Worm (Caenorhabditis elegans) whole organism, L3 larva: Measurements from ENCODE around the gene F36D4.1.
A peak's percentile ranks its signal among the peaks of the same experiment; 100 is the strongest.

Source experiments
- ZK546.5 ChIP-seq: sonication (generic microtip); optimal IDR thresholded peaks from 2 replicates; lab custom pipeline; 2017; ENCODE audit warnings: missing biosample characterization, missing genetic modification characterization
- ama-1 ChIP-seq: fragments of 150-350 bp; optimal IDR thresholded peaks from 2 replicates; lab custom pipeline; 2018
- ceh-28 ChIP-seq: fragments of 150-350 bp; optimal IDR thresholded peaks from 2 replicates; lab custom pipeline; 2014; ENCODE audit warnings: missing biosample characterization, missing genetic modification reagents, missing genetic modification characterization
- ceh-82 ChIP-seq: fragments of 150-350 bp; optimal IDR thresholded peaks from 2 replicates; lab custom pipeline; 2014; ENCODE audit warnings: missing biosample characterization, missing genetic modification characterization
- ceh-9 ChIP-seq: sonication (generic microtip); optimal IDR thresholded peaks from 2 replicates; lab custom pipeline; 2018; ENCODE audit warnings: missing biosample characterization, missing genetic modification characterization
- egl-5 ChIP-seq: fragments of 150-350 bp; optimal IDR thresholded peaks from 2 replicates; lab custom pipeline; 2017; ENCODE audit warnings: missing biosample characterization, missing genetic modification reagents, missing genetic modification characterization, inconsistent platforms
- elt-1 ChIP-seq: fragments of 150-350 bp; optimal IDR thresholded peaks from 2 replicates; lab custom pipeline; 2014; ENCODE audit warnings: missing biosample characterization, missing genetic modification characterization
- elt-2 ChIP-seq: sonication (generic microtip); optimal IDR thresholded peaks from 2 replicates; lab custom pipeline; 2016; ENCODE audit warnings: missing genetic modification reagents, mild to moderate bottlenecking, missing genetic modification characterization, missing compliant biosample characterization
- fkh-10 ChIP-seq: sonication (generic microtip); optimal IDR thresholded peaks from 2 replicates; lab custom pipeline; 2017; ENCODE audit warnings: missing biosample characterization, missing genetic modification reagents, missing genetic modification characterization
- fkh-2 ChIP-seq: fragments of 150-350 bp; optimal IDR thresholded peaks from 2 replicates; lab custom pipeline; 2014; ENCODE audit warnings: missing biosample characterization, missing genetic modification reagents, missing genetic modification characterization
- fos-1 ChIP-seq: fragments of 150-350 bp; optimal IDR thresholded peaks from 2 replicates; lab custom pipeline; 2014; ENCODE audit warnings: missing biosample characterization, missing genetic modification characterization
- hmg-11 ChIP-seq: sonication (generic microtip); optimal IDR thresholded peaks from 2 replicates; lab custom pipeline; 2016; ENCODE audit warnings: missing genetic modification characterization, missing compliant biosample characterization
- jun-1 ChIP-seq: fragments of 150-350 bp; optimal IDR thresholded peaks from 2 replicates; lab custom pipeline; 2014; ENCODE audit warnings: missing biosample characterization, missing genetic modification reagents, missing genetic modification characterization
- lin-15B ChIP-seq: fragments of 150-350 bp; optimal IDR thresholded peaks from 2 replicates; lab custom pipeline; 2014; ENCODE audit warnings: missing biosample characterization, missing genetic modification characterization
- mml-1 ChIP-seq: fragments of 150-350 bp; sonication (generic microtip); optimal IDR thresholded peaks from 3 replicates; lab custom pipeline; 2014; ENCODE audit warnings: missing biosample characterization, missing genetic modification characterization
- nfya-1 ChIP-seq: sonication (generic microtip); optimal IDR thresholded peaks from 2 replicates; lab custom pipeline; 2017; ENCODE audit warnings: missing genetic modification characterization, mild to moderate bottlenecking, missing compliant biosample characterization, antibody characterized with exemption, moderate library complexity; ENCODE audit not compliant: insufficient read depth
- nhr-12 ChIP-seq: fragments of 150-350 bp; optimal IDR thresholded peaks from 2 replicates; lab custom pipeline; 2014; ENCODE audit warnings: missing biosample characterization, missing genetic modification characterization
- nhr-23 ChIP-seq: fragments of 150-350 bp; optimal IDR thresholded peaks from 2 replicates; lab custom pipeline; 2014; ENCODE audit warnings: missing biosample characterization, missing genetic modification reagents, missing genetic modification characterization
- nhr-237 ChIP-seq: fragments of 150-350 bp; optimal IDR thresholded peaks from 2 replicates; lab custom pipeline; 2014; ENCODE audit warnings: missing biosample characterization, missing genetic modification characterization
- nhr-25 ChIP-seq: sonication (generic microtip); optimal IDR thresholded peaks from 2 replicates; lab custom pipeline; 2017; ENCODE audit warnings: missing biosample characterization, missing genetic modification characterization
- nhr-28 ChIP-seq: fragments of 150-350 bp; optimal IDR thresholded peaks from 2 replicates; lab custom pipeline; 2014; ENCODE audit warnings: missing biosample characterization, missing genetic modification characterization
- nhr-77 ChIP-seq: fragments of 150-350 bp; optimal IDR thresholded peaks from 2 replicates; lab custom pipeline; 2014; ENCODE audit warnings: missing biosample characterization, missing genetic modification characterization
- pha-4 ChIP-seq: fragments of 150-350 bp; optimal IDR thresholded peaks from 2 replicates; lab custom pipeline; 2014; ENCODE audit warnings: missing biosample characterization, missing genetic modification reagents, missing genetic modification characterization
- pqm-1 ChIP-seq: fragments of 150-350 bp; optimal IDR thresholded peaks from 2 replicates; lab custom pipeline; 2017; ENCODE audit warnings: missing biosample characterization, missing genetic modification characterization, inconsistent platforms
- sea-2 ChIP-seq: fragments of 150-350 bp; sonication (generic microtip); optimal IDR thresholded peaks from 4 replicates; lab custom pipeline; 2014; ENCODE audit warnings: missing biosample characterization, missing genetic modification reagents, missing genetic modification characterization
- snpc-4 ChIP-seq: fragments of 150-350 bp; optimal IDR thresholded peaks from 2 replicates; lab custom pipeline; 2014; ENCODE audit warnings: missing biosample characterization, missing genetic modification characterization
- tbx-2 ChIP-seq: sonication (generic microtip); optimal IDR thresholded peaks from 2 replicates; lab custom pipeline; 2016; ENCODE audit warnings: mild to moderate bottlenecking, missing genetic modification characterization, missing compliant biosample characterization
- unc-39 ChIP-seq: sonication (generic microtip); optimal IDR thresholded peaks from 4 replicates; lab custom pipeline; 2017; ENCODE audit warnings: missing biosample characterization, missing genetic modification characterization
- unc-62 ChIP-seq: fragments of 150-350 bp; sonication (generic microtip); optimal IDR thresholded peaks from 4 replicates; lab custom pipeline; 2014; ENCODE audit warnings: missing biosample characterization, missing genetic modification reagents, missing genetic modification characterization
- zag-1 ChIP-seq: fragments of 150-350 bp; optimal IDR thresholded peaks from 2 replicates; lab custom pipeline; 2014; ENCODE audit warnings: missing biosample characterization, missing genetic modification characterization
- ztf-11 ChIP-seq: fragments of 150-350 bp; optimal IDR thresholded peaks from 2 replicates; lab custom pipeline; 2014; ENCODE audit warnings: missing biosample characterization, missing genetic modification characterization

F36D4.1 gene

DNA sequence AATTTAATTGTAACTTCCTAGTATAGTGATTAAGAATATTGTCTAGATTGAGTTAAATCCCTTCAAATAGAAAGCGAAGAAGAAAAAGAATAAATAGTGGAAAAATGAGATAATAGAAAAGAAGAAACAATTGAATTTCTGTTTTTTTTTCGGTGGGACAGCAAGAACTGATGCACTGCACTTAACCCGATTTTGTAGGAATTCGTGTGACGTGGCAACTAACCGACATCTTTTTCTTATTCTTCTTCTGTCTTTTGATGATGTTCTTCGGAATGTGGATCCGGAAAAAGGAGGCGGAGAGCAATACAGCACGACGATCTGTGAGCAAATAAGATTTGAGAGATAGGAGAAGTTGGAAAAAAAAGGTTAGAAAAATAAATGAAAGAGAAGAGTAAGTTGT is 7.9 kb upstream of the F36D4.1 start:
- TF ChIP-seq fkh-10 (GFP tag; lab: Kevin White, UChicago) (peak; percentile 42), nhr-12 (tag; lab: Kevin White, UChicago) (no peak)

DNA sequence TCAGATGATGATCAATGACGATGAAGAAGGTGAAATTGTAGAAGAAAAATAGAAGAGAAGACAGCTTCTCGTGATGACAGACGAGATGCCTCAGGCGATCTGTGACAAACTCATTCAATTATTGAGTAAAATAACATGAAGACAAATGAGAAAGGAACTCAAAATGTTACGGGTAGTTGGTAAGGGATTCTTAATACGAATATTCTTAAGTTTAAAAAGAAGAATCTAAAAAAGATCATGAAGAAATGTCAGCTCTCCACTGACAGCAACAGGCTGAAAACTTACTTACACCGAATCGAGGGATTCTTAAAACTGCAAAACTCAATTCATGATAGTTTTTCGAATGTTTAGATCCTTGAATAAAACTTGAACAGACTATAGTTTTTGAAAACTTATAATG is 2.2 kb upstream of the F36D4.1 start, which contains the start of gene F36D4.4:
Gene F36D4.4, minus strand, starts transcription at position 101 of the 400 bp plus-strand sequence.
- TF ChIP-seq jun-1 (no peak), fkh-10 (GFP tag; lab: Kevin White, UChicago) (no peak), ama-1 (lab: Kevin White, UChicago) (no peak), unc-62 (GFP tag; lab: Kevin White, UChicago) (no peak)
- TF ChIP-seq, all 47 proteins: peak for 0

DNA sequence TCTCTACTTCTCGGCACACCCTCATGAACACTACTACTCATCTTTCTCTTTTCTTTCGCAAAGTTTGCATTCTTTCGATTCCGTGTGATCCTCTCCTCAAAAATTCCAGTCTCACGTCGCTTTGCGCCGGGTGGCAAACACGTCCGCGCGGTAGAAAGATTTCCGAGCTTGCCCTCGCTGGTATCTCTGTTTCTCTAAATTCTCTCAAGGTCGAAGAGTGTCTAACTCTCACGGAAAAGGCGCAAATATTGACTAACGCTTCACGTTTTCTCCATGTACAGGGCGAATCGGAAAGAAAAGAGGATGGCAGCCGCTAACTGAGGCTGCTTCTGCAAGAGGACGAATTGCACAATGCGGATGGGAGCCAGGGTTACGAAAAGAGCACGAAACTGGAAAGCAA is 6.0 kb downstream of the F36D4.1 start:
- TF ChIP-seq fos-1 (tag; lab: Kevin White, UChicago) (no peak), elt-2 (tag; lab: Kevin White, UChicago) (no peak), pha-4 (tag; lab: Kevin White, UChicago) (peak; percentile 30), hmg-11 (tag; lab: Kevin White, UChicago) (peak; percentile 54), nfya-1 (tag; lab: Kevin White, UChicago) (peak; percentile 15), nhr-25 (tag; lab: Kevin White, UChicago) (peak; percentile 40)
- TF ChIP-seq, all 47 proteins: peak for 4

DNA sequence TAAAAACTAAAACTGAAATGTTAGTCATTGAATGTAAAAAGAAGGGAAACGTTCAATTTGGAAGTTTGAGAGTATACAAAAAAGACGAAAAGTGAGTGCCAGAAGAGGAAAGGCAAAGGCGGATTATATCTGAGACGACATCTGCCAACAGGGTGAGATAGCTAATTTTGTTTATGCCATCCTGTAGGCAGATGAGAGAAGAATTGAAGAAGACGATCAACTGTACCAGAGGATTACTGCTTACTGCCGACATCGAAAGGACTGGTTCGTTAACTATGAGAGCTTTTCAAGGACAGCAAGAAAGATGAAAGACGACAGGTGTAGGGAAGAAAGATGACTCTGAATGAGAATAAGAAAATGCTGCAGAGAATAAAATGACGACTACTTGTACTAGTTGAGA is 6.8 kb downstream of the F36D4.1 start:
- TF ChIP-seq nhr-25 (tag; lab: Kevin White, UChicago) (peak; percentile 24), lin-15B (no peak), snpc-4 (tag; lab: Kevin White, UChicago) (no peak)

DNA sequence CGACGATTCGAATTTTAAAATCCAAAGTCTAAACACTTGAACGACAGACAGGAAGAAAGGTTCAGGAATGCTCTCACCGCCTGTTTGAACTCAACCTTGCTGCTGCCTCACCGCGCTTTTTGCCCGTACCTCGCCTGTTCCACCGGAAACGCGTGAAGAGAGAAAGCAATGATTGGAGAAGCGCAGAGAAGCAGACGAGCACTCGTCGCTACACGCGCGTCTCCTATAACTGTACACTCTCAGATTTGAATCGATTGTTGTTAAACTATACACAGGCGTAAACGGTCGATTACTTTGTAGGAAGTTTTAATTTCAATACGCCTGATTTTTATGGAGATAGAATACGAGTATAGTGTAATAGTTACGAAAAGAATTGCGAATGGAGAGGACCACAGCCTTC is 7.8 kb downstream of the F36D4.1 start:
- TF ChIP-seq nhr-28 (tag; lab: Kevin White, UChicago) (no peak), nhr-23 (no peak), nfya-1 (tag; lab: Kevin White, UChicago) (peak; percentile 39), fkh-10 (GFP tag; lab: Kevin White, UChicago) (no peak), lin-15B (no peak), elt-2 (tag; lab: Kevin White, UChicago) (peak; percentile 57), fkh-2 (no peak), ZK546.5 (tag; lab: Kevin White, UChicago) (no peak), pha-4 (tag; lab: Kevin White, UChicago) (peak; percentile 45), elt-1 (tag; lab: Kevin White, UChicago) (no peak), ztf-11 (tag; lab: Kevin White, UChicago) (no peak), unc-39 (no peak), ceh-82 (no peak), mml-1 (no peak), nhr-12 (tag; lab: Kevin White, UChicago) (no peak), ama-1 (lab: Kevin White, UChicago) (no peak), ceh-28 (peak; percentile 72), snpc-4 (tag; lab: Kevin White, UChicago) (no peak), pqm-1 (tag; lab: Kevin White, UChicago) (peak; percentile 17), egl-5 (tag; lab: Kevin White, UChicago) (no peak), sea-2 (no peak), fos-1 (tag; lab: Kevin White, UChicago) (no peak), hmg-11 (tag; lab: Kevin White, UChicago) (no peak), nhr-25 (tag; lab: Kevin White, UChicago) (peak; percentile 50), ceh-9 (tag; lab: Kevin White, UChicago) (no peak), nhr-237 (no peak), zag-1 (tag; lab: Kevin White, UChicago) (no peak), nhr-77 (tag; lab: Kevin White, UChicago) (no peak)

DNA sequence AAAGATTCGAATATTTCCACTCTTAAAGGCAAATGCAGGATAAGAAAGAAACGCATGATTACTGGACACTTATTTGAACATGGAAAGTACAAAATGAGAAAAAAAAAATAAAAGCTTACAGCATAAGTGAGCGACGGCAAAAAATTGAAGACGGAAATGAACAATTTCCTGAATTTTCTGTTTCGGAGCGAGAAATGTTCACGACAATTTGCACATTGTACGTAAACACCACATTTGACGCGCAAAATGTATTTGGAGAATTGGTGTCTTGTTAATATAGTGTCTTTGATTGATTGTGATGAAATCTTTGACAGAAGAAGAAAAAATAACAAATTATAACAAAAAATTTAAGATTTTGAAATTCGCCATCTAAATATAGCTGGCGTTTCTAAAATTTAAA is 8.9 kb downstream of the F36D4.1 start, which contains the start of gene F36D4.5:
Gene F36D4.5, minus strand, starts transcription at position 225 of the 400 bp plus-strand sequence.
- TF ChIP-seq nfya-1 (tag; lab: Kevin White, UChicago) (peak; percentile 38), hmg-11 (tag; lab: Kevin White, UChicago) (peak; percentile 16), ceh-9 (tag; lab: Kevin White, UChicago) (no peak), lin-15B (peak; percentile 22), pha-4 (tag; lab: Kevin White, UChicago) (peak; percentile 55), snpc-4 (tag; lab: Kevin White, UChicago) (peak; percentile 14), tbx-2 (tag; lab: Kevin White, UChicago) (no peak)
